Fruit fly (Drosophila melanogaster): Measurements from ENCODE around the gene Kul.
A peak's percentile ranks its signal among the peaks of the same experiment; 100 is the strongest.

Gene Kul

DNA sequence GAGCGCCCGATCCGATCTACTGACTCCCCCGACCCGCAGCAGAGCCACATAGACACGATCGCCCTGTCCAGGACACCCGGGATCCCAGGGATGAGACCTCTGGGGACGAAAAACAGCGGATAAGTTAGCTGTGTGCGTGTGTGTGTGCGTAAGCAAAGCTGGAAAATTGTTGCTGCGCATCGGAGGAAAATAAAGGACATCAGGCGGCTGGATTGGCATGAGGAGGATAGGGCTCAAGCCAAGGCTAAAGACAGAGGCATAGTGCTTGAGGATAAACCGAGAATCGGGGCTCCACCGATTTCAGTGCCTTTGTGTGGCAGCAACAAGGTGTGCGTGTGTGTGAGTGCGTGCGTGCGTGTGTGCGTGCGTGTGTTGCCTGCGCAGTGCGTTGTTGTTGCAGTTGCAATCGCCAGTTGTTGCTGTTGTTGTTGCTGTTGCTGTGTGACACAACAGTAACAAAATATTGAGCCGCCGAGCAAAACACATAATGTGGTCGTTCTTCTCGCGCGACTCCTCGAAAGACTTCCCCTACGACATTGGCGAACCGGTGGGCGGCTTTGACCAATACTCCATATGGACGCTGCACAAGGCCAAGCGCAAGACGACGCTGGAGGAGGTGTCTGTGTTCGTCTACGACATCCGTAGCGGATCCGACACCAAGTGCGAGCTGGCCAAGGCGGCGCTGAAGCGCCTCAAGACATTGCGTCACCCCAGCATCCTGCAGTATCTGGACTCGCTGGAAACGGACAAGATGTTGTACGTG, 23.9 kb downstream of the Kul start (continued):
- no peak for TF ChIP-seq Dip3 (GFP tag; optimal IDR thresholded peaks at IDR 0.05)
- TF ChIP-seq CG17829 (tag; optimal IDR thresholded peaks at IDR 0.05), result no peak
- no peak for TF ChIP-seq Lim3 (GFP tag; IDR thresholded peaks at IDR 0.05)

DNA sequence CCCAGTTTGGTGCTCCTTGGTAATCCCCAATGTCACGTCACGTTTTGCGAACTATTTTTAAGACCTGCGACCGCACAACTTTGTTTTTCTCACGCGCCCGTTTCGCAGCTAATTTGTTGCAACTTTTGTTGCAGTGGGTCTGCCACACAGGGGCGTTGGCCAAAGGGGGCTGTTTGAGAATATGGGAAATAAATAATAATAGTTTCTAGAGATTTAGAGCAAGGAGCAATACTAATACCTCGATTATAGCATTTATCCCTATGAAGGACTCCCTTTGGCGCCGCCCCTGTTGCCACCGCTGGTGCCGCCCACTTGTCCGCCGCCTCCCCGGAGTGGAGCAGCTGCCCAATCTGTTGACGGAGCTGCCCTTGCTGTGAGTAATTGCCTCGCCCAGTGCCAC, 29.6 kb downstream of the Kul start:
- TF ChIP-seq Usf (GFP tag; optimal IDR thresholded peaks at IDR 0.05) (no peak), seq (GFP tag; IDR thresholded peaks at IDR 0.05) (no peak), ttk (GFP tag; IDR thresholded peaks at IDR 0.05) (0 out of 2 replicates have a peak, but pooled peaks have one; percentile 28), CG34422 (GFP tag; IDR thresholded peaks at IDR 0.05) (0 out of 3 replicates have a peak, but pooled peaks have one; percentile 29), otp (GFP tag; IDR thresholded peaks at IDR 0.05) (peak; percentile 50; the same call in 1 of the 3 replicates), sens (GFP tag) (peak; percentile 73), jigr1 (GFP tag; IDR thresholded peaks at IDR 0.05) (0 out of 3 replicates have a peak, but pooled peaks have one; percentile 30), Xbp1 (GFP tag; optimal IDR thresholded peaks at IDR 0.05) (peak; percentile 31), CG10209 (GFP tag; optimal IDR thresholded peaks at IDR 0.05) (peak; percentile 7), dpn (GFP tag; optimal IDR thresholded peaks at IDR 0.05) (peak in 1 of 2 experiments; percentile 21), CG17328 (GFP tag; IDR thresholded peaks at IDR 0.05) (0 out of 2 replicates have a peak, but pooled peaks have one; percentile 18), ems (GFP tag; optimal IDR thresholded peaks at IDR 0.05) (peak; percentile 3), CG18262 (tag; optimal IDR thresholded peaks at IDR 0.05) (no peak), lmd (GFP tag; IDR thresholded peaks at IDR 0.05) (peak; percentile 40; the same call in 1 of the 2 replicates), stc (GFP tag; IDR thresholded peaks at IDR 0.05) (0 out of 2 replicates have a peak, but pooled peaks have one; percentile 27), CG3847 (GFP tag; IDR thresholded peaks at IDR 0.05) (no peak), tio (GFP tag; optimal IDR thresholded peaks at IDR 0.05) (no peak), CG14441 (GFP tag; IDR thresholded peaks at IDR 0.05) (peak; percentile 66), sisA (GFP tag; IDR thresholded peaks at IDR 0.05) (peak; percentile 67), Rfx (GFP tag; IDR thresholded peaks at IDR 0.05) (peak; percentile 48; the same call in 1 of the 2 replicates), tap (tag; optimal IDR thresholded peaks at IDR 0.05) (no peak), luna (GFP tag; optimal IDR thresholded peaks at IDR 0.05) (no peak), CG12659 (GFP tag; optimal IDR thresholded peaks at IDR 0.05) (peak; percentile 1), ap (GFP tag; IDR thresholded peaks at IDR 0.05) (0 out of 2 replicates have a peak, but pooled peaks have one; percentile 11), CG1529 (GFP tag; optimal IDR thresholded peaks at IDR 0.05) (no peak), CG32772 (GFP tag; IDR thresholded peaks at IDR 0.05) (peak; percentile 52), CG17359 (tag; optimal IDR thresholded peaks at IDR 0.05) (peak; percentile 37), prd (optimal IDR thresholded peaks at IDR 0.05) (no peak), prd (GFP tag; IDR thresholded peaks at IDR 0.05) (peak; percentile 46; the same call in 1 of the 3 replicates), ERR (GFP tag; optimal IDR thresholded peaks at IDR 0.05) (no peak), CG9817 (tag; optimal IDR thresholded peaks at IDR 0.05) (peak; percentile 32), unpg (GFP tag; optimal IDR thresholded peaks at IDR 0.05) (peak; percentile 19), lab (GFP tag; optimal IDR thresholded peaks at IDR 0.05) (no peak), stwl (tag; optimal IDR thresholded peaks at IDR 0.05) (no peak), CG6272 (GFP tag; IDR thresholded peaks at IDR 0.05) (peak; percentile 43; the same call in 1 of the 2 replicates), CG6689 (GFP tag; IDR thresholded peaks at IDR 0.05) (peak; percentile 30; the same call in 1 of the 2 replicates), tin (GFP tag; optimal IDR thresholded peaks at IDR 0.05) (peak; percentile 23), nmo (GFP tag; optimal IDR thresholded peaks at IDR 0.05) (no peak), CG14050 (GFP tag; IDR thresholded peaks at IDR 0.05) (peak; percentile 38; the same call in 2 of the 3 replicates), dysf (GFP tag; IDR thresholded peaks at IDR 0.05) (0 out of 3 replicates have a peak, but pooled peaks have one; percentile 42), Oli (tag; optimal IDR thresholded peaks at IDR 0.05) (peak; percentile 18), CG11560 (tag; IDR thresholded peaks at IDR 0.05) (0 out of 3 replicates have a peak, but pooled peaks have one; percentile 35), CG18599 (GFP tag; optimal IDR thresholded peaks at IDR 0.05) (no peak), Rx (GFP tag; IDR thresholded peaks at IDR 0.05) (peak; percentile 56; the same call in 1 of the 2 replicates), CG5953 (GFP tag; IDR thresholded peaks at IDR 0.05) (0 out of 2 replicates have a peak, but pooled peaks have one; percentile 9)

Data from whole organism, embryonic.